Fruit fly (Drosophila melanogaster): ENCODE results near the gene CG44426.
A peak's percentile ranks its signal among the peaks of the same experiment; 100 is the strongest.

Gene CG44426

dm6 chrX:20977986-20978385, at the start of gene CG44426:
TSS of gene CG44426 (plus strand) at chrX:20978286.
- TF ChIP-seq noc (tag; optimal IDR thresholded peaks at IDR 0.05): no peak

- TF ChIP-seq noc (tag; optimal IDR thresholded peaks at IDR 0.05): no peak
Observed at dm6 chrX:20933459-20933858, 44.6 kb upstream of the CG44426 start, which contains the start of gene CG11227. TSS of gene CG11227 (minus strand) at chrX:20933559.

dm6 chrX:20934530-20934929, 43.6 kb upstream of the CG44426 start, which contains the start of gene Npc1b:
TSS of gene Npc1b (plus strand) at chrX:20934869.
- TF ChIP-seq noc (tag; optimal IDR thresholded peaks at IDR 0.05): no peak

dm6 chrX:20948268-20948667, 29.8 kb upstream of the CG44426 start:
- no peak for TF ChIP-seq noc (tag; optimal IDR thresholded peaks at IDR 0.05)

dm6 chrX:20963405-20963804, 14.7 kb upstream of the CG44426 start, which contains the start of gene Ser6:
TSS of gene Ser6 (minus strand) at chrX:20963505.
- TF ChIP-seq noc (tag; optimal IDR thresholded peaks at IDR 0.05): no peak

dm6 chrX:20965369-20966040, 12.6 kb upstream of the CG44426 start, which contains the start of gene CG1304:
TSS of gene CG1304 (minus strand) at chrX:20965419.
- no peak for TF ChIP-seq noc (tag; optimal IDR thresholded peaks at IDR 0.05)

- no peak for TF ChIP-seq noc (tag; optimal IDR thresholded peaks at IDR 0.05)
Observed at dm6 chrX:20984386-20984785, 6.3 kb downstream of the CG44426 start, which contains the start of gene CG11666. TSS of gene CG11666 (plus strand) at chrX:20984686.

dm6 chrX:21010541-21010940, 32.5 kb downstream of the CG44426 start:
- TF ChIP-seq noc (tag; optimal IDR thresholded peaks at IDR 0.05): no peak

dm6 chrX:21017568-21017967, 39.5 kb downstream of the CG44426 start:
- TF ChIP-seq noc (tag; optimal IDR thresholded peaks at IDR 0.05): no peak

- no peak for TF ChIP-seq noc (tag; optimal IDR thresholded peaks at IDR 0.05)
Observed at dm6 chrX:21025788-21026187, 47.7 kb downstream of the CG44426 start, which contains the start of gene r-cup. TSS of gene r-cup (minus strand) at chrX:21025888.

dm6 chrX:21027929-21028575, 50.0 kb downstream of the CG44426 start, which contains the start of gene CG1532:
TSS of gene CG1532 (minus strand) at chrX:21028361.
- TF ChIP-seq noc (tag; optimal IDR thresholded peaks at IDR 0.05): peak; percentile 65

Measured in whole organism, larva.